Fruit fly (Drosophila melanogaster): ENCODE data around the gene Hml.

The Hml gene

DNA sequence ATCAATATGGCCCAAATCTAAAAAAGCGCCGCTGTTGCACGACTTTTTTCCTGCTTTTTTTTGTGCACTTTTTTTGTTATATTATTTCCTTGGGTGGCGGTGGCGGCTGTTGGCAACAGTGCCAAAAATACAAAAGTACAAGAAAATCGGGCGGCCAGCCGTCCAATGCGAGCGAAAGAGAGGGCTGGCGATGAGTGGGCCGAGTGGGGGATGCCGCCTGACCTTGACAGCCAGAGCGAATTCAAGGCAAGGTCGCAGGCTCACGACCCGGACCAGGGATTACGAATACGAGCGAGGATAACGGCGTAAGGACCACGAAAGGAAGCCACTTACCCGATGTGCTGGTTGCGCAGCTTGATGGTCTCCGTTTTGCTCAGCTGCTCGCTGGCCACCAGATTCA is 20.4 kb downstream of the Hml start:
- TF ChIP-seq CG11560 (tag; IDR thresholded peaks at IDR 0.05) (no peak), NC2α (GFP tag; optimal IDR thresholded peaks at IDR 0.05) (no peak), Ets65A (GFP tag) (peak; percentile 48), grn (GFP tag; optimal IDR thresholded peaks at IDR 0.05) (no peak), Dref (GFP tag; IDR thresholded peaks at IDR 0.05) (0 out of 2 replicates have a peak, but pooled peaks have one; percentile 16), Optix (GFP tag; IDR thresholded peaks at IDR 0.05) (no peak), btn (GFP tag; optimal IDR thresholded peaks at IDR 0.05) (no peak), CG12391 (tag; optimal IDR thresholded peaks at IDR 0.05) (no peak), sug (tag; optimal IDR thresholded peaks at IDR 0.05) (no peak), ara (GFP tag; IDR thresholded peaks at IDR 0.05) (no peak), CG7928 (GFP tag; optimal IDR thresholded peaks at IDR 0.05) (no peak), lilli (GFP tag; optimal IDR thresholded peaks at IDR 0.05) (peak; percentile 4), CG10543 (GFP tag; optimal IDR thresholded peaks at IDR 0.05) (no peak), pum (GFP tag; optimal IDR thresholded peaks at IDR 0.05) (no peak), pfk (GFP tag; optimal IDR thresholded peaks at IDR 0.05) (no peak), CG12071 (GFP tag; optimal IDR thresholded peaks at IDR 0.05) (no peak), CG3995 (GFP tag; optimal IDR thresholded peaks at IDR 0.05) (no peak), bigmax (GFP tag; optimal IDR thresholded peaks at IDR 0.05) (no peak), CG15011 (GFP tag; optimal IDR thresholded peaks at IDR 0.05) (no peak), CG12219 (GFP tag; optimal IDR thresholded peaks at IDR 0.05) (no peak), CG8924 (tag; optimal IDR thresholded peaks at IDR 0.05) (no peak), ERR (GFP tag; optimal IDR thresholded peaks at IDR 0.05) (peak; percentile 64), Camta (GFP tag; optimal IDR thresholded peaks at IDR 0.05) (no peak), cwo (GFP tag; optimal IDR thresholded peaks at IDR 0.05) (peak; percentile 5), sens (GFP tag) (peak; percentile 55), CG8281 (tag; optimal IDR thresholded peaks at IDR 0.05) (no peak), dimm (GFP tag; IDR thresholded peaks at IDR 0.05) (no peak), ftz-f1 (GFP tag; optimal IDR thresholded peaks at IDR 0.05) (peak; percentile 88), CG14667 (GFP tag; IDR thresholded peaks at IDR 0.05) (no peak), sna (GFP tag; IDR thresholded peaks at IDR 0.05; ENCODE audit: partially characterized antibody) (0 out of 2 replicates have a peak, but pooled peaks have one; percentile 7), danr (GFP tag; IDR thresholded peaks at IDR 0.05) (no peak)

- TF ChIP-seq Bteb2 (GFP tag; optimal IDR thresholded peaks at IDR 0.05) = no peak
- TF ChIP-seq BEAF-32 (GFP tag; optimal IDR thresholded peaks at IDR 0.05) = peak; percentile 69
- TF ChIP-seq CG2116 (GFP tag; optimal IDR thresholded peaks at IDR 0.05) = peak; percentile 40
- TF ChIP-seq Xbp1 (GFP tag; optimal IDR thresholded peaks at IDR 0.05) = no peak
- no peak for TF ChIP-seq CrebB (tag; optimal IDR thresholded peaks at IDR 0.05)
- TF ChIP-seq Med (GFP tag) = no peak
- no peak for TF ChIP-seq CG7357 (GFP tag; IDR thresholded peaks at IDR 0.05)
- TF ChIP-seq stwl (tag; optimal IDR thresholded peaks at IDR 0.05) = peak; percentile 84
- peak; percentile 23 for TF ChIP-seq cg (GFP tag; optimal IDR thresholded peaks at IDR 0.05)
- no peak for TF ChIP-seq lab (GFP tag; optimal IDR thresholded peaks at IDR 0.05)
- TF ChIP-seq CG10267 (tag; optimal IDR thresholded peaks at IDR 0.05) = peak; percentile 24
- no peak for TF ChIP-seq vfl (GFP tag; optimal IDR thresholded peaks at IDR 0.05)
- TF ChIP-seq inv (GFP tag; IDR thresholded peaks at IDR 0.05; ENCODE audit: partially characterized antibody) = peak; percentile 57
- TF ChIP-seq CG15269 (tag; optimal IDR thresholded peaks at IDR 0.05) = no peak
- no peak for TF ChIP-seq Hr51 (GFP tag; optimal IDR thresholded peaks at IDR 0.05)
- peak; percentile 76 for TF ChIP-seq Dll (GFP tag; IDR thresholded peaks at IDR 0.05; ENCODE audit: partially characterized antibody)
- peak; percentile 38 for TF ChIP-seq trem (tag; optimal IDR thresholded peaks at IDR 0.05)
- no peak for TF ChIP-seq HLH3B (GFP tag; IDR thresholded peaks at IDR 0.05)
- peak; percentile 62; the same call in 1 of the 2 replicates for TF ChIP-seq sna (GFP tag; IDR thresholded peaks at IDR 0.05; ENCODE audit: partially characterized antibody)
- no peak for TF ChIP-seq CG34422 (GFP tag; IDR thresholded peaks at IDR 0.05)
- peak; percentile 56 for TF ChIP-seq CG14860 (GFP tag; IDR thresholded peaks at IDR 0.05; ENCODE audit: partially characterized antibody)
- no peak for TF ChIP-seq psq (GFP tag; optimal IDR thresholded peaks at IDR 0.05)
Measured at dm6 chr3L:13866780-13867179, 20.9 kb downstream of the Hml start, which contains the start of gene CG8745. Gene CG8745, minus strand, starts transcription at chr3L:13866905.
